Fruit fly (Drosophila melanogaster): Measurements from ENCODE around the gene CG43232.

CG43232 gene

dm6 chr2L:6931821-6932220, at the start of gene CG43232:
Gene CG43232, plus strand, starts transcription at chr2L:6932121.
- TF ChIP-seq psq (GFP tag; optimal IDR thresholded peaks at IDR 0.05) (no peak), CG9705 (GFP tag; optimal IDR thresholded peaks at IDR 0.05) (no peak), dmrt93B (GFP tag; optimal IDR thresholded peaks at IDR 0.05) (no peak), fru (GFP tag; optimal IDR thresholded peaks at IDR 0.05) (no peak), foxo (GFP tag; optimal IDR thresholded peaks at IDR 0.05) (no peak), usp (GFP tag; optimal IDR thresholded peaks at IDR 0.05) (no peak), Dif (GFP tag; optimal IDR thresholded peaks at IDR 0.05; ENCODE audit: partially characterized antibody) (no peak), h (GFP tag; optimal IDR thresholded peaks at IDR 0.05) (no peak), ey (GFP tag; optimal IDR thresholded peaks at IDR 0.05) (no peak)

dm6 chr2L:6907761-6908160, 24.2 kb upstream of the CG43232 start, which contains the start of the genes Polr1F and Rat1:
Gene Polr1F, minus strand, starts transcription at chr2L:6907844.
Gene Rat1, plus strand, starts transcription at chr2L:6908083.
- TF ChIP-seq ey (GFP tag; optimal IDR thresholded peaks at IDR 0.05): peak; percentile 30
- TF ChIP-seq woc (GFP tag; optimal IDR thresholded peaks at IDR 0.05): no peak
- TF ChIP-seq rgr (GFP tag; optimal IDR thresholded peaks at IDR 0.05): no peak
- TF ChIP-seq Myc (optimal IDR thresholded peaks at IDR 0.05): peak; percentile 89
- peak; percentile 43 for TF ChIP-seq sv (GFP tag; optimal IDR thresholded peaks at IDR 0.05)
- peak; percentile 13 for TF ChIP-seq psq (GFP tag; optimal IDR thresholded peaks at IDR 0.05)

dm6 chr2L:6913964-6914363, 18.0 kb upstream of the CG43232 start, which contains the start of gene Wee1:
Gene Wee1, minus strand, starts transcription at chr2L:6914138.
- TF ChIP-seq OdsH (GFP tag; optimal IDR thresholded peaks at IDR 0.05): no peak
- TF ChIP-seq sage (GFP tag; optimal IDR thresholded peaks at IDR 0.05): no peak
- no peak for TF ChIP-seq Dif (GFP tag; optimal IDR thresholded peaks at IDR 0.05; ENCODE audit: partially characterized antibody)
- TF ChIP-seq woc (GFP tag; optimal IDR thresholded peaks at IDR 0.05): no peak
- TF ChIP-seq dl (GFP tag; optimal IDR thresholded peaks at IDR 0.05; ENCODE audit: insufficient read depth in 1 of 2, partially characterized antibody in 2 of 2): no peak
- TF ChIP-seq sv (GFP tag; optimal IDR thresholded peaks at IDR 0.05): no peak
- no peak for TF ChIP-seq foxo (GFP tag; optimal IDR thresholded peaks at IDR 0.05)
- no peak for TF ChIP-seq br (GFP tag; optimal IDR thresholded peaks at IDR 0.05)
- no peak for TF ChIP-seq pan (optimal IDR thresholded peaks at IDR 0.05)
- TF ChIP-seq Hr83 (GFP tag; optimal IDR thresholded peaks at IDR 0.05; ENCODE audit: poor library complexity, severe bottlenecking): no peak
- no peak for TF ChIP-seq h (GFP tag; optimal IDR thresholded peaks at IDR 0.05)
- TF ChIP-seq Jra (GFP tag; optimal IDR thresholded peaks at IDR 0.05): no peak
- no peak for TF ChIP-seq brk (GFP tag; optimal IDR thresholded peaks at IDR 0.05)
- TF ChIP-seq GATAd (GFP tag; optimal IDR thresholded peaks at IDR 0.05): no peak
- no peak for TF ChIP-seq tai (GFP tag; optimal IDR thresholded peaks at IDR 0.05)
- TF ChIP-seq Vsx2 (GFP tag; optimal IDR thresholded peaks at IDR 0.05; ENCODE audit: partially characterized antibody): no peak
- no peak for TF ChIP-seq ey (GFP tag; optimal IDR thresholded peaks at IDR 0.05)
- TF ChIP-seq CG32264 (GFP tag; optimal IDR thresholded peaks at IDR 0.05): no peak

- TF ChIP-seq Rel (GFP tag; optimal IDR thresholded peaks at IDR 0.05) (no peak), Rel (tag; optimal IDR thresholded peaks at IDR 0.05) (no peak), psq (GFP tag; optimal IDR thresholded peaks at IDR 0.05) (no peak), tai (GFP tag; optimal IDR thresholded peaks at IDR 0.05) (no peak), rgr (GFP tag; optimal IDR thresholded peaks at IDR 0.05) (no peak), Hnf4 (GFP tag; optimal IDR thresholded peaks at IDR 0.05) (no peak), CG32264 (GFP tag; optimal IDR thresholded peaks at IDR 0.05) (no peak), Dfd (GFP tag; optimal IDR thresholded peaks at IDR 0.05) (no peak), jim (GFP tag; optimal IDR thresholded peaks at IDR 0.05) (no peak), woc (GFP tag; optimal IDR thresholded peaks at IDR 0.05) (no peak), br (GFP tag; optimal IDR thresholded peaks at IDR 0.05) (no peak), brk (GFP tag; optimal IDR thresholded peaks at IDR 0.05) (no peak), Myc (optimal IDR thresholded peaks at IDR 0.05) (no peak), pan (optimal IDR thresholded peaks at IDR 0.05) (no peak)
Observed at dm6 chr2L:6916345-6916744, 15.6 kb upstream of the CG43232 start, which contains the start of gene CG32829. Gene CG32829, minus strand, starts transcription at chr2L:6916445.

- TF ChIP-seq HLH106 (tag; optimal IDR thresholded peaks at IDR 0.05) (peak; percentile 82), ey (GFP tag; optimal IDR thresholded peaks at IDR 0.05) (no peak), CrebA (GFP tag; optimal IDR thresholded peaks at IDR 0.05; ENCODE audit: borderline replicate concordance) (no peak), sage (GFP tag; optimal IDR thresholded peaks at IDR 0.05) (no peak), Abd-B (GFP tag; optimal IDR thresholded peaks at IDR 0.05) (no peak), dl (GFP tag; optimal IDR thresholded peaks at IDR 0.05; ENCODE audit: insufficient read depth in 1 of 2, partially characterized antibody in 2 of 2) (no peak), tai (GFP tag; optimal IDR thresholded peaks at IDR 0.05) (no peak), Myc (optimal IDR thresholded peaks at IDR 0.05) (peak; percentile 60), OdsH (GFP tag; optimal IDR thresholded peaks at IDR 0.05) (peak; percentile 51), N (GFP tag; optimal IDR thresholded peaks at IDR 0.05) (no peak), dsf (GFP tag; optimal IDR thresholded peaks at IDR 0.05; ENCODE audit: borderline replicate concordance) (no peak), sv (GFP tag; optimal IDR thresholded peaks at IDR 0.05) (no peak), jim (GFP tag; optimal IDR thresholded peaks at IDR 0.05) (no peak), woc (GFP tag; optimal IDR thresholded peaks at IDR 0.05) (peak; percentile 55), CG32264 (GFP tag; optimal IDR thresholded peaks at IDR 0.05) (no peak), CG9705 (GFP tag; optimal IDR thresholded peaks at IDR 0.05) (peak; percentile 28), h (GFP tag; optimal IDR thresholded peaks at IDR 0.05) (no peak), lola (GFP tag; optimal IDR thresholded peaks at IDR 0.05) (no peak), Vsx2 (GFP tag; optimal IDR thresholded peaks at IDR 0.05; ENCODE audit: partially characterized antibody) (no peak), pan (optimal IDR thresholded peaks at IDR 0.05) (peak; percentile 87), Dif (GFP tag; optimal IDR thresholded peaks at IDR 0.05; ENCODE audit: partially characterized antibody) (no peak), fru (GFP tag; optimal IDR thresholded peaks at IDR 0.05) (no peak), Mio (GFP tag; optimal IDR thresholded peaks at IDR 0.05) (no peak), Dfd (GFP tag; optimal IDR thresholded peaks at IDR 0.05) (no peak), Hr83 (GFP tag; optimal IDR thresholded peaks at IDR 0.05; ENCODE audit: poor library complexity, severe bottlenecking) (no peak), Hnf4 (GFP tag; optimal IDR thresholded peaks at IDR 0.05) (no peak)
Observed at dm6 chr2L:6918517-6919202, 13.3 kb upstream of the CG43232 start, which contains the start of gene nop5. Gene nop5, minus strand, starts transcription at chr2L:6918743.
